Worm (Caenorhabditis elegans) whole organism, young adult: ENCODE measurements around the gene fbxb-24.

Source experiments
- B0035.1 ChIP-seq: sonication (generic microtip); optimal IDR thresholded peaks from 2 replicates; lab custom pipeline; 2016; ENCODE audit warnings: missing genetic modification characterization, mild to moderate bottlenecking, missing compliant biosample characterization, missing genotype, missing genetic modification reagents
- F23B12.7 ChIP-seq: sonication (generic microtip); optimal IDR thresholded peaks from 2 replicates; lab custom pipeline; 2017; ENCODE audit warnings: missing genetic modification characterization, mild to moderate bottlenecking, missing compliant biosample characterization, antibody characterized with exemption, moderate library complexity; ENCODE audit not compliant: insufficient read depth
- F39B2.1 ChIP-seq: fragments of 200-800 bp; sonication (Bioruptor generic); IDR thresholded peaks from 2 replicates; pipeline ENCODE4 v1.3.6; 2022; ENCODE audit warnings: missing genetic modification reagents, missing genetic modification characterization, missing compliant biosample characterization
- Y79H2A.3 ChIP-seq: fragments of 200-800 bp; sonication (Bioruptor generic); conservative IDR thresholded peaks from 2 replicates; pipeline ENCODE4 v1.3.6; 2022; ENCODE audit warnings: missing genetic modification reagents, missing genetic modification characterization, missing compliant biosample characterization
- attf-6 ChIP-seq: fragments of 200-800 bp; sonication (Bioruptor generic); IDR thresholded peaks from 2 replicates; pipeline ENCODE4 v1.3.6; 2022; ENCODE audit warnings: missing genetic modification reagents, missing genetic modification characterization, missing compliant biosample characterization
- egl-44 ChIP-seq: fragments of 200-800 bp; sonication (Bioruptor generic); IDR thresholded peaks from 2 replicates; pipeline ENCODE4 v1.3.6; 2022; ENCODE audit warnings: missing genetic modification reagents, missing genetic modification characterization, missing compliant biosample characterization
- nhr-120 ChIP-seq: fragments of 200-800 bp; sonication (Bioruptor generic); IDR thresholded peaks from 2 replicates; pipeline ENCODE4 v1.3.6; 2022; ENCODE audit warnings: missing genetic modification characterization, missing compliant biosample characterization
- snpc-3.4 ChIP-seq: sonication (generic microtip); optimal IDR thresholded peaks from 2 replicates; lab custom pipeline; 2017; ENCODE audit warnings: missing genetic modification characterization, mild to moderate bottlenecking, missing compliant biosample characterization, antibody characterized with exemption, moderate library complexity, missing genotype, missing genetic modification reagents
- snpc-4 ChIP-seq, 5 experiments: fragments of 150-350 bp in 1 of 5; sonication (generic microtip) in 4 of 5; optimal IDR thresholded peaks; 2 replicates each; lab custom pipeline; 2014 to 2018; ENCODE audit warnings: missing genetic modification characterization in 5 of 5, missing biosample characterization in 3 of 5, antibody characterized with exemption in 2 of 5, mild to moderate bottlenecking in 2 of 5, missing compliant biosample characterization in 2 of 5, missing genotype in 2 of 5, moderate library complexity in 2 of 5, missing genetic modification reagents in 1 of 5
- tbp1 ChIP-seq: fragments of 200-800 bp; sonication (Bioruptor generic); optimal IDR thresholded peaks from 2 replicates; lab custom pipeline; 2018; ENCODE audit warnings: mild to moderate bottlenecking, missing genetic modification characterization, missing compliant biosample characterization
- ztf-28 ChIP-seq: fragments of 200-800 bp; sonication (Bioruptor generic); IDR thresholded peaks from 2 replicates; pipeline ENCODE4 v1.3.6; 2022; ENCODE audit warnings: missing genetic modification reagents, missing genetic modification characterization, missing compliant biosample characterization

DNA sequence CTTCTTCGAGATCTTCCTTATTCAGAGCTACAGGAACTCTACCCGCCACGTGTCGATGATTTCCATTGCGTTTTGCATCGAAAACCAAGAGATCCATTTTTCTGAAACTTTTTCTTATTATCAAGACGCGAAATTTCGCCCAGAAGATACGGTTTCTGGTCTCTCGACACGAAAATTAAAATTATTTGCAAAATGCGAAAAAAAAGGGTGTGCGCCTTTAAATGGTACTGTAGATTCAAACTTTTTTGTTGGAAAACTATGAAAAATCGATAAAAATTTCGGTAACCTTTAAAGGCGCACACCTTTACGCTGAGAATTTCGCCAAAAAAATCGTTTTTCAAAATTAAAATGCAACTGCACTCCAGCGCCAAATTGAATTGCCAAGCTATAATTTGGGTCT, 10.6 kb upstream of the fbxb-24 start, which contains the start of gene tsen-2:
- TF ChIP-seq Y79H2A.3 (GFP tag; lab: Robert Waterston, UW), result no peak
- no peak for TF ChIP-seq attf-6 (GFP tag; lab: Robert Waterston, UW)
- TF ChIP-seq F23B12.7 (tag; lab: Kevin White, UChicago), result no peak
- TF ChIP-seq ztf-28, result no peak
- no peak for TF ChIP-seq snpc-4 (GFP tag; optimal IDR thresholded peaks at IDR 0.05; lab: Kevin White, UChicago)
- no peak for TF ChIP-seq snpc-4 (tag; optimal IDR thresholded peaks at IDR 0.05; lab: Kevin White, UChicago)
- no peak for TF ChIP-seq F39B2.1 (GFP tag; lab: Robert Waterston, UW)
- TF ChIP-seq B0035.1 (tag; lab: Kevin White, UChicago), result no peak
- TF ChIP-seq snpc-3.4, result no peak
- TF ChIP-seq tbp1 (GFP tag; lab: Kevin White, UChicago), result no peak
- no peak for TF ChIP-seq nhr-120 (GFP tag; lab: Robert Waterston, UW)
- TF ChIP-seq egl-44, result no peak
